Worm (Caenorhabditis elegans): ENCODE results near the gene npax-4.

The npax-4 gene

DNA sequence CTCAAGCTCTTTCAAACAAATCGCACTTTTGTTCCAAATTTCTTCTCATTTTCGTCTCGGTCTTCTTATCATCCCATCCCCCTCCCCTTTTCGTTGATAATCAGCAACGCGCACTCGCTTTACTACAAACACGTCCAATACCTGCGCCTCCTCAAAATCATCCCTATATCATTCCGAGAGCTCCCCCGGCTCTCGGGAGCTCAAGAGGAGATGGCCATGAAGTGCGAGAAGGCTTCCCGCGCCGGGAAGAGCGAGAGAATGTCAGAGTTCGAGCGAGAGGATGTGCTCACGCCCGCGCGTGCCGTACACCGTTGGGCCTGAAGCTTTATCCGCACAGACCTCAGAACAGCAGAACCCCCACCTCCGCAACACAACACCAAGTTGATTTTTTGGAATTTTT is 28.9 kb downstream of the npax-4 start:
- TF ChIP-seq T22C8.4 (GFP tag; IDR thresholded peaks at IDR 0.05) = no peak
- no peak for TF ChIP-seq ref-1 (GFP tag; conservative IDR thresholded peaks at IDR 0.05)
- TF ChIP-seq flt-1 (GFP tag; IDR thresholded peaks at IDR 0.05) = no peak
- no peak for TF ChIP-seq tab-1 (GFP tag; IDR thresholded peaks at IDR 0.05)
- TF ChIP-seq cog-1 (tag; optimal IDR thresholded peaks at IDR 0.05) = no peak
- TF ChIP-seq ztf-29 (GFP tag; IDR thresholded peaks at IDR 0.05) = no peak
- no peak for TF ChIP-seq klf-2 (GFP tag; conservative IDR thresholded peaks at IDR 0.05)
- TF ChIP-seq med-1 (GFP tag; optimal IDR thresholded peaks at IDR 0.05; ENCODE audit: insufficient read depth) = no peak
- TF ChIP-seq ztf-23 (GFP tag; IDR thresholded peaks at IDR 0.05) = no peak

ce11 chrIV:8848983-8849382 is 30.7 kb downstream of the npax-4 start:
- TF ChIP-seq flt-1 (GFP tag; IDR thresholded peaks at IDR 0.05) (no peak), tab-1 (GFP tag; IDR thresholded peaks at IDR 0.05) (no peak), ref-1 (GFP tag; conservative IDR thresholded peaks at IDR 0.05) (no peak), klf-2 (GFP tag; conservative IDR thresholded peaks at IDR 0.05) (no peak), cog-1 (tag; optimal IDR thresholded peaks at IDR 0.05) (no peak), ztf-23 (GFP tag; IDR thresholded peaks at IDR 0.05) (no peak), med-1 (GFP tag; optimal IDR thresholded peaks at IDR 0.05; ENCODE audit: insufficient read depth) (no peak), ztf-29 (GFP tag; IDR thresholded peaks at IDR 0.05) (no peak), T22C8.4 (GFP tag; IDR thresholded peaks at IDR 0.05) (no peak)

- TF ChIP-seq T22C8.4 (GFP tag; IDR thresholded peaks at IDR 0.05) (no peak), ztf-29 (GFP tag; IDR thresholded peaks at IDR 0.05) (no peak), med-1 (GFP tag; optimal IDR thresholded peaks at IDR 0.05; ENCODE audit: insufficient read depth) (no peak), cog-1 (tag; optimal IDR thresholded peaks at IDR 0.05) (no peak), tab-1 (GFP tag; IDR thresholded peaks at IDR 0.05) (no peak), ztf-23 (GFP tag; IDR thresholded peaks at IDR 0.05) (no peak), flt-1 (GFP tag; IDR thresholded peaks at IDR 0.05) (no peak), klf-2 (GFP tag; conservative IDR thresholded peaks at IDR 0.05) (no peak), ref-1 (GFP tag; conservative IDR thresholded peaks at IDR 0.05) (no peak)
These were observed 31.8 kb downstream of the npax-4 start, which contains the start of gene col-118 for ce11 chrIV:8847918-8848317. Gene col-118 (plus strand): TSS chrIV:8848218.

ce11 chrIV:8845922-8846321 is 33.8 kb downstream of the npax-4 start:
- no peak for TF ChIP-seq med-1 (GFP tag; optimal IDR thresholded peaks at IDR 0.05; ENCODE audit: insufficient read depth)
- no peak for TF ChIP-seq ztf-29 (GFP tag; IDR thresholded peaks at IDR 0.05)
- TF ChIP-seq klf-2 (GFP tag; conservative IDR thresholded peaks at IDR 0.05) = no peak
- TF ChIP-seq tab-1 (GFP tag; IDR thresholded peaks at IDR 0.05) = no peak
- no peak for TF ChIP-seq ztf-23 (GFP tag; IDR thresholded peaks at IDR 0.05)
- no peak for TF ChIP-seq flt-1 (GFP tag; IDR thresholded peaks at IDR 0.05)
- TF ChIP-seq T22C8.4 (GFP tag; IDR thresholded peaks at IDR 0.05) = no peak
- TF ChIP-seq ref-1 (GFP tag; conservative IDR thresholded peaks at IDR 0.05) = no peak
- TF ChIP-seq cog-1 (tag; optimal IDR thresholded peaks at IDR 0.05) = no peak

DNA sequence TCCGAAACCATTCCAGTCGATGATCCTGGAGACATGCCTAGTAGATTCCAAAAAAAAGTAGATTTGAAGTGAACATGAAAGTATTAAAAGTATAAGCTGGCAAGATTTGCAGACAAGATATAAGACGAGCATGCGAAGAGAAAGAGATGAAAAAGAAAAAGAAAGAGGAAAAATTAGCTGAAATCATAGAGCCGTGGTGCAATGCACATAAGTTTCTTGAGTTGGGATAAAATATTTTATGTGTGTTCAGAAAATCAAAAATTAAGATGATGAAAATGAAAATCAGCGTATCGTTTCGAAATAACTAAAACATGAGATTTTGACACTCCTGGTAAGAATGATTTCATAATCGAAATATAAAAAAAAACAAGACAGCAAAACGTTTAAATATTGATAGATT is 35.3 kb downstream of the npax-4 start, which contains the start of gene T11B7.2:
Gene T11B7.2, minus strand, starts transcription at position 101 of the 400 bp plus-strand sequence.
- TF ChIP-seq flt-1 (GFP tag; IDR thresholded peaks at IDR 0.05) (no peak), cog-1 (tag; optimal IDR thresholded peaks at IDR 0.05) (no peak), ref-1 (GFP tag; conservative IDR thresholded peaks at IDR 0.05) (no peak), ztf-29 (GFP tag; IDR thresholded peaks at IDR 0.05) (no peak), tab-1 (GFP tag; IDR thresholded peaks at IDR 0.05) (no peak), klf-2 (GFP tag; conservative IDR thresholded peaks at IDR 0.05) (no peak), med-1 (GFP tag; optimal IDR thresholded peaks at IDR 0.05; ENCODE audit: insufficient read depth) (no peak)

- no peak for TF ChIP-seq klf-2 (GFP tag; conservative IDR thresholded peaks at IDR 0.05)
- no peak for TF ChIP-seq tab-1 (GFP tag; IDR thresholded peaks at IDR 0.05)
- no peak for TF ChIP-seq ref-1 (GFP tag; conservative IDR thresholded peaks at IDR 0.05)
- no peak for TF ChIP-seq T22C8.4 (GFP tag; IDR thresholded peaks at IDR 0.05)
- no peak for TF ChIP-seq ztf-29 (GFP tag; IDR thresholded peaks at IDR 0.05)
These were observed 39.4 kb downstream of the npax-4 start, which contains the start of the genes T28C6.11 and T11B7.1 for ce11 chrIV:8840161-8840765. Gene T28C6.11 (minus strand): TSS chrIV:8840261. Gene T11B7.1 (plus strand): TSS chrIV:8840715.

ce11 chrIV:8830591-8830990 is 49.1 kb downstream of the npax-4 start, which contains the start of gene T28C6.8:
Gene T28C6.8 (minus strand): TSS chrIV:8830727.
- TF ChIP-seq ztf-29 (GFP tag; IDR thresholded peaks at IDR 0.05) (no peak), med-1 (GFP tag; optimal IDR thresholded peaks at IDR 0.05; ENCODE audit: insufficient read depth) (no peak), ref-1 (GFP tag; conservative IDR thresholded peaks at IDR 0.05) (no peak), cog-1 (tag; optimal IDR thresholded peaks at IDR 0.05) (no peak), tab-1 (GFP tag; IDR thresholded peaks at IDR 0.05) (no peak), T22C8.4 (GFP tag; IDR thresholded peaks at IDR 0.05) (no peak), flt-1 (GFP tag; IDR thresholded peaks at IDR 0.05) (no peak), klf-2 (GFP tag; conservative IDR thresholded peaks at IDR 0.05) (no peak), ztf-23 (GFP tag; IDR thresholded peaks at IDR 0.05) (no peak)

DNA sequence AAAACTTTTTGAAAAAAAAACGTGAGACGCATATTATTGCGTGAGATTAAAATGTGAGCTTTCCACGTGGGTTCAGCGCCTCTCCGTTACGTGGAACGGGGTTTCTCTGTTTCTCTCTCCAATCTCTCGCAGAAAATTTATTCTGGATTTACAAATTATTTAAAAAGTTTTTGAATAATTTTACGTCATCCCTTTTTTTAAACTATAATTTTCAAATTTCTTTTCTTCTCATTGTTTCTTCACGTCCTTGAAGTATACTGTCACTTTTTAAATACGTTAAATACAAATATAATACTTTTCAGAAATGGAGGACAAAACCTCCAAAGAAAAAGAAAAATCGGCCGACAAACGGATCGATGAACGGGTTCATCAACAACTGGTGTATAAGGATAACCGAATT is 52.2 kb downstream of the npax-4 start, which contains the start of gene T28C6.7:
Gene T28C6.7, plus strand, starts transcription at position 301 of the 400 bp plus-strand sequence.
- TF ChIP-seq ref-1 (GFP tag; conservative IDR thresholded peaks at IDR 0.05) = no peak
- no peak for TF ChIP-seq tab-1 (GFP tag; IDR thresholded peaks at IDR 0.05)
- TF ChIP-seq cog-1 (tag; optimal IDR thresholded peaks at IDR 0.05) = no peak
- TF ChIP-seq T22C8.4 (GFP tag; IDR thresholded peaks at IDR 0.05) = no peak
- TF ChIP-seq flt-1 (GFP tag; IDR thresholded peaks at IDR 0.05) = no peak
- no peak for TF ChIP-seq klf-2 (GFP tag; conservative IDR thresholded peaks at IDR 0.05)
- TF ChIP-seq ztf-23 (GFP tag; IDR thresholded peaks at IDR 0.05) = no peak
- no peak for TF ChIP-seq ztf-29 (GFP tag; IDR thresholded peaks at IDR 0.05)
- TF ChIP-seq med-1 (GFP tag; optimal IDR thresholded peaks at IDR 0.05; ENCODE audit: insufficient read depth) = no peak
